Fruit fly (Drosophila melanogaster) whole organism: ENCODE measurements around the gene Flad1.

Experiments
- CG8478 ChIP-seq: fragments of >200 bp; optimal IDR thresholded peaks from 2 replicates; lab custom pipeline; 2018; ENCODE audit warnings: inconsistent platforms
- Dll ChIP-seq: fragments of >200 bp; optimal IDR thresholded peaks from 2 replicates; lab custom pipeline; 2017
- psq ChIP-seq: fragments of >200 bp; optimal IDR thresholded peaks from 2 replicates; lab custom pipeline; 2017
- usp ChIP-seq: fragments of >200 bp; optimal IDR thresholded peaks from 2 replicates; lab custom pipeline; 2017; ENCODE audit warnings: missing biosample characterization, missing genetic modification characterization, mixed read lengths

DNA sequence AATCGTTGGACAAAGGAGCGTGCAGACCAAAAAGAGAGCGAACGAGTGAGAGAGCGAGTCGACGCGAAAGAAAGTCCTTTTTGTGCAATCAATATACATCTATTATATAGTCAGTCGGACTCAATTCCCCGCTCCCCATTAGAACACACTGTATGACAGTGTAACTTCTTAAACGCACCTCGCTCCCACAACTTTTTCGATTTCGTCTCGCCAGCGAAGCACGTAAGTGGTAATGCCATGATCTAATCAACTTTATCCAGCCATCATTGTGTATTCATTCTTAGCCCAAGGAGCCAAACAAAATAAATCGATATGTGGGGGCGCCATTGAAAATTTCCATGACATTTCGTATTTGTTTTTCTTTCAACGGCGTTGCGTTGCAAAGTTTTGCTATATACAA, 35.7 kb upstream of the Flad1 start:
- no peak for TF ChIP-seq CG8478 (lab: Kevin White, UChicago)
- no peak for TF ChIP-seq Dll
- TF ChIP-seq psq (lab: Kevin White, UChicago) = no peak
- no peak for TF ChIP-seq usp (GFP tag; lab: Kevin White, UChicago)
